Fruit fly (Drosophila melanogaster): ENCODE data around the gene Smyd4-2.

The Smyd4-2 gene

dm6 chr3L:12417341-12417740, 15.6 kb upstream of the Smyd4-2 start, which contains the start of gene ArfGAP1:
TSS of gene ArfGAP1 (minus strand) at chr3L:12417580.
- TF ChIP-seq woc (GFP tag; optimal IDR thresholded peaks at IDR 0.05) (no peak), Hr83 (GFP tag; optimal IDR thresholded peaks at IDR 0.05; ENCODE audit: poor library complexity, severe bottlenecking) (peak; percentile 77), Hr78 (GFP tag; optimal IDR thresholded peaks at IDR 0.05) (no peak), h (GFP tag; optimal IDR thresholded peaks at IDR 0.05) (peak; percentile 32), foxo (GFP tag; optimal IDR thresholded peaks at IDR 0.05) (peak in 1 of 2 experiments; percentile 34), Jra (GFP tag; optimal IDR thresholded peaks at IDR 0.05) (peak; percentile 22)

- TF ChIP-seq Sp1 (GFP tag; optimal IDR thresholded peaks at IDR 0.05), result peak; percentile 4
- TF ChIP-seq CG9705 (GFP tag; optimal IDR thresholded peaks at IDR 0.05), result no peak
- TF ChIP-seq jim (GFP tag; optimal IDR thresholded peaks at IDR 0.05), result no peak
- TF ChIP-seq dsf (GFP tag; optimal IDR thresholded peaks at IDR 0.05; ENCODE audit: borderline replicate concordance), result no peak
- no peak for TF ChIP-seq CG32264 (GFP tag; optimal IDR thresholded peaks at IDR 0.05)
- no peak for TF ChIP-seq Hr83 (GFP tag; optimal IDR thresholded peaks at IDR 0.05; ENCODE audit: poor library complexity, severe bottlenecking)
- TF ChIP-seq Dif (GFP tag; optimal IDR thresholded peaks at IDR 0.05; ENCODE audit: partially characterized antibody), result no peak
- peak; percentile 39 for TF ChIP-seq h (GFP tag; optimal IDR thresholded peaks at IDR 0.05)
- TF ChIP-seq sage (GFP tag; optimal IDR thresholded peaks at IDR 0.05), result no peak
- TF ChIP-seq Hr78 (GFP tag; optimal IDR thresholded peaks at IDR 0.05), result no peak
- no peak for TF ChIP-seq foxo (GFP tag; optimal IDR thresholded peaks at IDR 0.05)
- TF ChIP-seq sv (GFP tag; optimal IDR thresholded peaks at IDR 0.05), result no peak
- no peak for TF ChIP-seq fru (GFP tag; optimal IDR thresholded peaks at IDR 0.05)
- TF ChIP-seq brk (GFP tag; optimal IDR thresholded peaks at IDR 0.05), result no peak
- TF ChIP-seq dmrt93B (GFP tag; optimal IDR thresholded peaks at IDR 0.05), result no peak
- no peak for TF ChIP-seq usp (GFP tag; optimal IDR thresholded peaks at IDR 0.05)
- TF ChIP-seq Myc (optimal IDR thresholded peaks at IDR 0.05), result peak; percentile 9
- peak; percentile 16 for TF ChIP-seq rgr (GFP tag; optimal IDR thresholded peaks at IDR 0.05)
- TF ChIP-seq Rel (GFP tag; optimal IDR thresholded peaks at IDR 0.05), result no peak
- TF ChIP-seq Rel (tag; optimal IDR thresholded peaks at IDR 0.05), result peak; percentile 70
- no peak for TF ChIP-seq CrebA (GFP tag; optimal IDR thresholded peaks at IDR 0.05; ENCODE audit: borderline replicate concordance)
Observed at dm6 chr3L:12414189-12414964, 12.6 kb upstream of the Smyd4-2 start, which contains the start of gene SCaMC. TSS of gene SCaMC (minus strand) at chr3L:12414842.

dm6 chr3L:12411214-12411685, 9.5 kb upstream of the Smyd4-2 start:
- no peak for TF ChIP-seq Myc (optimal IDR thresholded peaks at IDR 0.05)
- TF ChIP-seq sage (GFP tag; optimal IDR thresholded peaks at IDR 0.05), result no peak
- no peak for TF ChIP-seq GATAd (GFP tag; optimal IDR thresholded peaks at IDR 0.05)
- TF ChIP-seq woc (GFP tag; optimal IDR thresholded peaks at IDR 0.05), result no peak
- TF ChIP-seq OdsH (GFP tag; optimal IDR thresholded peaks at IDR 0.05), result no peak
- TF ChIP-seq Mio (GFP tag; optimal IDR thresholded peaks at IDR 0.05), result no peak
- TF ChIP-seq fru (GFP tag; optimal IDR thresholded peaks at IDR 0.05), result no peak
- no peak for TF ChIP-seq Rel (GFP tag; optimal IDR thresholded peaks at IDR 0.05)
- TF ChIP-seq Rel (tag; optimal IDR thresholded peaks at IDR 0.05), result peak; percentile 25
- no peak for TF ChIP-seq Dif (GFP tag; optimal IDR thresholded peaks at IDR 0.05; ENCODE audit: partially characterized antibody)
- TF ChIP-seq dl (GFP tag; optimal IDR thresholded peaks at IDR 0.05; ENCODE audit: insufficient read depth in 1 of 2, partially characterized antibody in 2 of 2), result no peak
- TF ChIP-seq Hr83 (GFP tag; optimal IDR thresholded peaks at IDR 0.05; ENCODE audit: poor library complexity, severe bottlenecking), result peak; percentile 2
- TF ChIP-seq Abd-B (GFP tag; optimal IDR thresholded peaks at IDR 0.05), result no peak
- TF ChIP-seq Hr78 (GFP tag; optimal IDR thresholded peaks at IDR 0.05), result no peak
- TF ChIP-seq Vsx2 (GFP tag; optimal IDR thresholded peaks at IDR 0.05; ENCODE audit: partially characterized antibody), result no peak
- no peak for TF ChIP-seq br (GFP tag; optimal IDR thresholded peaks at IDR 0.05)

dm6 chr3L:12410472-12411213, 8.9 kb upstream of the Smyd4-2 start:
- TF ChIP-seq jim (GFP tag; optimal IDR thresholded peaks at IDR 0.05), result no peak
- TF ChIP-seq tai (GFP tag; optimal IDR thresholded peaks at IDR 0.05), result no peak
- no peak for TF ChIP-seq Hr78 (GFP tag; optimal IDR thresholded peaks at IDR 0.05)
- no peak for TF ChIP-seq Mio (GFP tag; optimal IDR thresholded peaks at IDR 0.05)
- TF ChIP-seq Hnf4 (GFP tag; optimal IDR thresholded peaks at IDR 0.05), result peak; percentile 52
- no peak for TF ChIP-seq Dfd (GFP tag; optimal IDR thresholded peaks at IDR 0.05)
- peak; percentile 11 to 56 for TF ChIP-seq foxo (GFP tag; optimal IDR thresholded peaks at IDR 0.05)
- TF ChIP-seq woc (GFP tag; optimal IDR thresholded peaks at IDR 0.05), result peak; percentile 63
- TF ChIP-seq rgr (GFP tag; optimal IDR thresholded peaks at IDR 0.05), result peak; percentile 74
- TF ChIP-seq ey (GFP tag; optimal IDR thresholded peaks at IDR 0.05), result peak; percentile 72
- peak; percentile 69 for TF ChIP-seq br (GFP tag; optimal IDR thresholded peaks at IDR 0.05)
- peak; percentile 8 for TF ChIP-seq Hr83 (GFP tag; optimal IDR thresholded peaks at IDR 0.05; ENCODE audit: poor library complexity, severe bottlenecking)
- TF ChIP-seq dsf (GFP tag; optimal IDR thresholded peaks at IDR 0.05; ENCODE audit: borderline replicate concordance), result no peak
- peak; percentile 56 for TF ChIP-seq fru (GFP tag; optimal IDR thresholded peaks at IDR 0.05)
- peak; percentile 60 for TF ChIP-seq Sp1 (GFP tag; optimal IDR thresholded peaks at IDR 0.05)
- TF ChIP-seq dmrt93B (GFP tag; optimal IDR thresholded peaks at IDR 0.05), result peak; percentile 34
- TF ChIP-seq psq (GFP tag; optimal IDR thresholded peaks at IDR 0.05), result peak; percentile 46
- TF ChIP-seq CG9705 (GFP tag; optimal IDR thresholded peaks at IDR 0.05), result peak; percentile 30
- no peak for TF ChIP-seq GATAd (GFP tag; optimal IDR thresholded peaks at IDR 0.05)
- TF ChIP-seq dl (GFP tag; optimal IDR thresholded peaks at IDR 0.05; ENCODE audit: insufficient read depth in 1 of 2, partially characterized antibody in 2 of 2), result no peak
- no peak for TF ChIP-seq N (GFP tag; optimal IDR thresholded peaks at IDR 0.05)
- peak; percentile 42 for TF ChIP-seq sage (GFP tag; optimal IDR thresholded peaks at IDR 0.05)
- no peak for TF ChIP-seq CrebA (GFP tag; optimal IDR thresholded peaks at IDR 0.05; ENCODE audit: borderline replicate concordance)
- peak; percentile 80 for TF ChIP-seq CG32264 (GFP tag; optimal IDR thresholded peaks at IDR 0.05)
